Worm (Caenorhabditis elegans) whole organism, late embryonic: Measurements from ENCODE around the gene M03A1.3.

Experiments used
- C08G9.2 ChIP-seq: sonication (generic microtip); optimal IDR thresholded peaks from 2 replicates; lab custom pipeline; 2016; ENCODE audit warnings: mild to moderate bottlenecking, missing genetic modification characterization, moderate library complexity, missing compliant biosample characterization
- T23F11.4 ChIP-seq: fragments of 200-800 bp; sonication (Bioruptor generic); optimal IDR thresholded peaks from 2 replicates; lab custom pipeline; 2018; ENCODE audit warnings: mild to moderate bottlenecking, missing genetic modification characterization, missing compliant biosample characterization
- ahr-1 ChIP-seq: sonication (generic microtip); optimal IDR thresholded peaks from 2 replicates; lab custom pipeline; 2016; ENCODE audit warnings: missing genetic modification characterization, missing compliant biosample characterization
- ama-1 ChIP-seq: fragments of 150-350 bp; optimal IDR thresholded peaks from 2 replicates; lab custom pipeline; 2014
- ceh-14 ChIP-seq: sonication (generic microtip); optimal IDR thresholded peaks from 2 replicates; lab custom pipeline; 2016; ENCODE audit warnings: missing genotype, missing genetic modification characterization, missing compliant biosample characterization
- ceh-18 ChIP-seq: sonication (generic microtip); optimal IDR thresholded peaks from 2 replicates; lab custom pipeline; 2016; ENCODE audit warnings: missing genetic modification characterization, missing compliant biosample characterization
- ceh-22 ChIP-seq: sonication (generic microtip); optimal IDR thresholded peaks from 2 replicates; lab custom pipeline; 2017; ENCODE audit warnings: missing biosample characterization, missing genetic modification characterization
- ceh-24 ChIP-seq: sonication (generic microtip); optimal IDR thresholded peaks from 2 replicates; lab custom pipeline; 2016; ENCODE audit warnings: mild to moderate bottlenecking, missing genetic modification characterization, missing compliant biosample characterization
- ceh-34 ChIP-seq: sonication (generic microtip); optimal IDR thresholded peaks from 2 replicates; lab custom pipeline; 2016; ENCODE audit warnings: mild to moderate bottlenecking, missing genetic modification characterization, missing compliant biosample characterization
- ceh-6 ChIP-seq: fragments of 200-800 bp; sonication (Bioruptor generic); optimal IDR thresholded peaks from 2 replicates; lab custom pipeline; 2018; ENCODE audit warnings: mild to moderate bottlenecking, missing genetic modification characterization, missing compliant biosample characterization
- ceh-9 ChIP-seq: sonication (generic microtip); optimal IDR thresholded peaks from 2 replicates; lab custom pipeline; 2016; ENCODE audit warnings: mild to moderate bottlenecking, missing genetic modification characterization, inconsistent platforms, missing compliant biosample characterization
- dmd-4 ChIP-seq: sonication (generic microtip); optimal IDR thresholded peaks from 2 replicates; lab custom pipeline; 2016; ENCODE audit warnings: borderline replicate concordance, missing genetic modification characterization, missing compliant biosample characterization
- dve-1 ChIP-seq: sonication (generic microtip); optimal IDR thresholded peaks from 2 replicates; lab custom pipeline; 2017; ENCODE audit warnings: antibody characterized with exemption, mild to moderate bottlenecking, missing genetic modification characterization, missing compliant biosample characterization
- eyg-1 ChIP-seq: sonication (generic microtip); optimal IDR thresholded peaks from 2 replicates; lab custom pipeline; 2016; ENCODE audit warnings: missing genotype, missing genetic modification characterization, missing compliant biosample characterization
- fax-1 ChIP-seq: sonication (generic microtip); optimal IDR thresholded peaks from 2 replicates; lab custom pipeline; 2016; ENCODE audit warnings: missing genotype, missing genetic modification characterization, missing compliant biosample characterization
- fkh-10 ChIP-seq: fragments of 150-350 bp; optimal IDR thresholded peaks from 2 replicates; lab custom pipeline; 2014; ENCODE audit warnings: missing biosample characterization, missing genetic modification reagents, missing genetic modification characterization
- gmeb-2 ChIP-seq: sonication (generic microtip); optimal IDR thresholded peaks from 2 replicates; lab custom pipeline; 2016; ENCODE audit warnings: missing genetic modification characterization, inconsistent platforms, missing compliant biosample characterization
- hlh-15 ChIP-seq: sonication (generic microtip); optimal IDR thresholded peaks from 2 replicates; lab custom pipeline; 2016; ENCODE audit warnings: missing genetic modification characterization, missing compliant biosample characterization
- hlh-6 ChIP-seq: sonication (generic microtip); optimal IDR thresholded peaks from 2 replicates; lab custom pipeline; 2016; ENCODE audit warnings: missing genotype, missing genetic modification characterization, missing compliant biosample characterization
- lim-6 ChIP-seq: sonication (generic microtip); optimal IDR thresholded peaks from 2 replicates; lab custom pipeline; 2016; ENCODE audit warnings: missing genetic modification characterization, missing compliant biosample characterization
- lin-11 ChIP-seq: fragments of 200-800 bp; sonication (Bioruptor generic); optimal IDR thresholded peaks from 2 replicates; lab custom pipeline; 2018; ENCODE audit warnings: mild to moderate bottlenecking, missing genetic modification characterization, missing compliant biosample characterization
- madf-2 ChIP-seq: sonication (generic microtip); optimal IDR thresholded peaks from 2 replicates; lab custom pipeline; 2017; ENCODE audit warnings: missing genetic modification characterization, missing compliant biosample characterization
- nfya-1 ChIP-seq: sonication (generic microtip); optimal IDR thresholded peaks from 2 replicates; lab custom pipeline; 2017; ENCODE audit warnings: missing genetic modification characterization, mild to moderate bottlenecking, missing compliant biosample characterization, antibody characterized with exemption, moderate library complexity
- nhr-232 ChIP-seq: sonication (generic microtip); optimal IDR thresholded peaks from 2 replicates; lab custom pipeline; 2016; ENCODE audit warnings: missing genetic modification characterization, missing compliant biosample characterization
- npax-4 ChIP-seq: sonication (generic microtip); optimal IDR thresholded peaks from 2 replicates; lab custom pipeline; 2016; ENCODE audit warnings: missing genetic modification characterization, missing compliant biosample characterization
- pat-9 ChIP-seq: fragments of 200-800 bp; sonication (Bioruptor generic); optimal IDR thresholded peaks from 2 replicates; lab custom pipeline; 2018; ENCODE audit warnings: mild to moderate bottlenecking, missing genetic modification characterization, moderate library complexity, missing compliant biosample characterization
- pax-1 ChIP-seq: fragments of 150-350 bp; optimal IDR thresholded peaks from 2 replicates; lab custom pipeline; 2014; ENCODE audit warnings: missing biosample characterization, missing genetic modification characterization
- pha-2 ChIP-seq: sonication (generic microtip); optimal IDR thresholded peaks from 2 replicates; lab custom pipeline; 2017; ENCODE audit warnings: mild to moderate bottlenecking, missing genetic modification characterization, missing compliant biosample characterization
- pha-4 ChIP-seq: fragments of 150-350 bp; optimal IDR thresholded peaks from 2 replicates; lab custom pipeline; 2018; ENCODE audit warnings: missing biosample characterization, missing genetic modification reagents, missing genetic modification characterization
- pqm-1 ChIP-seq: sonication (generic microtip); optimal IDR thresholded peaks from 2 replicates; lab custom pipeline; 2016; ENCODE audit warnings: missing genetic modification characterization, missing compliant biosample characterization
- rnt-1 ChIP-seq: sonication (generic microtip); optimal IDR thresholded peaks from 2 replicates; lab custom pipeline; 2016; ENCODE audit warnings: missing genetic modification characterization, missing compliant biosample characterization
- sox-4 ChIP-seq: sonication (generic microtip); optimal IDR thresholded peaks from 2 replicates; lab custom pipeline; 2017; ENCODE audit warnings: mild to moderate bottlenecking, missing genetic modification characterization, inconsistent platforms, missing compliant biosample characterization
- syd-9 ChIP-seq: sonication (generic microtip); optimal IDR thresholded peaks from 2 replicates; lab custom pipeline; 2016; ENCODE audit warnings: mild to moderate bottlenecking, missing genetic modification characterization, moderate library complexity, missing compliant biosample characterization
- tbx-2 ChIP-seq: sonication (generic microtip); optimal IDR thresholded peaks from 2 replicates; lab custom pipeline; 2016; ENCODE audit warnings: missing genetic modification characterization, missing compliant biosample characterization
- tbx-7 ChIP-seq: sonication (generic microtip); optimal IDR thresholded peaks from 2 replicates; lab custom pipeline; 2016; ENCODE audit warnings: missing genotype, missing genetic modification characterization, missing compliant biosample characterization
- unc-55 ChIP-seq: sonication (generic microtip); optimal IDR thresholded peaks from 2 replicates; lab custom pipeline; 2017; ENCODE audit warnings: missing biosample characterization, missing genetic modification reagents, missing genetic modification characterization
- ztf-16 ChIP-seq: sonication (generic microtip); optimal IDR thresholded peaks from 2 replicates; lab custom pipeline; 2017; ENCODE audit warnings: missing genetic modification characterization, missing compliant biosample characterization

Gene M03A1.3

DNA sequence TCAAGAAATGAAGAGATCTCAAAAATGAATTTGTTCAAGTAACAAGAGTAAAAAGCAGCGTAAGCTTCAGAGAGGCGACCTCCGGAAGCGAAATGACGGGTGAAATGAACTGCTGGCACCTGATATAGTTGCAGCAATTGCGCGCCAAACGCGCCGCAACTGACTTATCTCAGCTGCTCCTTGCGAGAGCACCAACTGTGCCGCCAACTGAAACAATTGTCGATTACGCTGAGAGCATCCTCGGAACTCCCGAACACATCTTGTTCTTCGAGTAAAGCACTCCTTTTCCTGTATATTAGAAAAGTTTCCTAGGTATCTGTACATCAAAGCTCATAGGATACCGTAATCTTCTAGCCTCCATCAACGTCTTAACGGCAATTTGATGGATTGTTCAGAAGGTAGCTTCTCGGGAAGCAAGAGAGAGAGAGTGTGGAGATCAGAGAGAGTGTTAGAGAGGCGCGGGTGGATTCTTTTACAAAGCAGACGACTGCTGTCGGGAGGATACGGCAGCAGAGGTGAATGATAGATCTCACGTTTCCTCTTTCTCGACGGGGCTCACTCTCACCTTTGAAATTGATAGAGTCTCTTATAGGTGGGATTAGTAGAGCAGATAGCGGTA is 37.5 kb upstream of the M03A1.3 start:
- TF ChIP-seq ceh-18 (tag; lab: Kevin White, UChicago): peak; percentile 41
- TF ChIP-seq unc-55 (GFP tag; lab: Kevin White, UChicago): peak; percentile 36
- no peak for TF ChIP-seq tbx-2 (tag; lab: Kevin White, UChicago)
- TF ChIP-seq ceh-9: no peak
- TF ChIP-seq T23F11.4 (GFP tag; lab: Kevin White, UChicago): no peak
- no peak for TF ChIP-seq nfya-1 (tag; lab: Kevin White, UChicago)
- TF ChIP-seq ceh-34 (tag; lab: Kevin White, UChicago): peak; percentile 20
- no peak for TF ChIP-seq fkh-10 (GFP tag; lab: Kevin White, UChicago)
- no peak for TF ChIP-seq lim-6 (tag; lab: Kevin White, UChicago)
- TF ChIP-seq pax-1: no peak
- TF ChIP-seq ceh-6 (GFP tag; lab: Kevin White, UChicago): no peak
- peak; percentile 49 for TF ChIP-seq pat-9
- peak; percentile 55 for TF ChIP-seq rnt-1

DNA sequence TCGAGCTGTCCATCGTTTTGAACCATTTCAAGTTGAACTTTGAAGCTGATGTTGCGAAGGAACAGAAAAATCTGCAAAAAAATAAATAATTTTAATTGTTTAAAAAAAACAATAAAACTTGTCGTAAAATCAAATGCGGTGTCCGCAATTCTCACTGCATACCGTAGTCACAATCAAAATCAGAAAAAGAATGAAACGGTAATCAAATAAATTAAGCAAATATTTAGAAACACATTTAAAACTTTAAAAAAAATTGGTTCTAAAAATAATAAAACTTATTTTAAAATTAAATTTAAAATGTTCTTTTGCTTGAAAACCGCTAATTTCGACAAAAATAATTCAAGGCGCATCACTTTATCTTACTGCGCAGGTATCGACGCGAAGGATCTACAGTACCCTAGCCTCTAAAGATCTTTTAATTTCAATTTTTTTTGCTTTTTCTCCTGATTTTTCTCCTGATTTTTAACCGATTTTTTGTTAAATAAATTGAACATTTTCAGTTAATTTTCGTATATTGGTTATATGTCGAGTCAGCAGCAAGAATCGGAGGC is 34.4 kb upstream of the M03A1.3 start, which contains the start of the genes B0304.4 and B0304.2:
B0304.4 (minus strand) TSS at position 101 of the 551 bp plus-strand sequence.
B0304.2 (plus strand) TSS at position 501 of the 551 bp plus-strand sequence.
- TF ChIP-seq nfya-1 (tag; lab: Kevin White, UChicago) (no peak), pqm-1 (no peak), pha-4 (tag; lab: Kevin White, UChicago) (no peak)

DNA sequence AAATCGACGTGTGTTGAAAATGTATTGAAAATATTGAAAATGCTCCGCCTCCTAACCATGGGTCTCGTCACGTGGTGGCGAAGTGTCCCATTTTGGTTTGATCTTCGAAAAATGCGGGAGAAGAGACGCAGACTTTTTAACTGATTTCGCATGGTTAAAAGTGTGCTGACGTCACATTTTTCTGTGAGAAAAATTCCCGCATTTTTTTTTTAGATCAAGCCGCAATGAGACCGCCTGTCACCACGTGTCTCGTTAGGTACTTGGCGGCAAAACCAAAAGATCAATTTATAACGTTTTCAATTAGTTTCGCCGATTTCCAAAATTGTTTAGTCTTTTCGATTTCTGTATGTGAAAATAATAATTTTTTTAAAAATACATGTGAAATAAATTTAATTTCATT is 32.4 kb upstream of the M03A1.3 start:
- TF ChIP-seq sox-4: no peak
- no peak for TF ChIP-seq syd-9 (tag; lab: Kevin White, UChicago)
- TF ChIP-seq T23F11.4 (GFP tag; lab: Kevin White, UChicago): no peak
- no peak for TF ChIP-seq nhr-232 (tag; lab: Kevin White, UChicago)
- TF ChIP-seq nfya-1 (tag; lab: Kevin White, UChicago): no peak
- TF ChIP-seq lin-11 (tag; lab: Kevin White, UChicago): no peak
- TF ChIP-seq gmeb-2 (tag; lab: Kevin White, UChicago): no peak
- TF ChIP-seq ztf-16 (tag; lab: Kevin White, UChicago): no peak
- TF ChIP-seq ceh-9: no peak
- no peak for TF ChIP-seq tbx-7 (tag; lab: Kevin White, UChicago)
- no peak for TF ChIP-seq hlh-15 (tag; lab: Kevin White, UChicago)
- no peak for TF ChIP-seq ama-1 (lab: Kevin White, UChicago)
- no peak for TF ChIP-seq npax-4 (tag; lab: Kevin White, UChicago)
- no peak for TF ChIP-seq pha-2 (tag; lab: Kevin White, UChicago)
- no peak for TF ChIP-seq rnt-1
- TF ChIP-seq dve-1 (tag; lab: Kevin White, UChicago): no peak
- no peak for TF ChIP-seq hlh-6 (tag; lab: Kevin White, UChicago)
- TF ChIP-seq fax-1 (tag; lab: Kevin White, UChicago): no peak

DNA sequence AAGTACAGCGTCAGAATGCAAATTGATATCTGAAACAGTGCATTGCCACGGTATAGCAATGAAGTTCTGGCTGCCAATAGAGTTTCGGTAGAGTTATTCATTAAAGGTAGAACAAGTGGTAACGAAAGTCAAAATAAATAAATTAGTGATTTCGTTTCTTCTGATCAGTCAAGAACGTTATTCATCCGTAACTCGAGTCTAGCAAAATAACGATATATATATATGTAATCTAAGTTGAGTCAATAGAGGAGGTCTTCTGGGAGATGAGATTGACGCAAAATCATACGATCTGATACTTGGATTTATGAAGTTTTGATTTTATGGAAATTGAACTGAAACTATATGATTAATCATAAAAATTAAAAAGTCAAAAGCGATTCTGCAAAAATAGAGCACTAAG is 29.8 kb upstream of the M03A1.3 start, which contains the start of gene sra-35:
sra-35 (minus strand) TSS at position 101 of the 400 bp plus-strand sequence.
- no peak for TF ChIP-seq sox-4
- no peak for TF ChIP-seq ama-1 (lab: Kevin White, UChicago)
- TF ChIP-seq dmd-4 (tag; lab: Kevin White, UChicago): no peak
- TF ChIP-seq ceh-22 (tag; lab: Kevin White, UChicago): no peak
- no peak for TF ChIP-seq tbx-2 (tag; lab: Kevin White, UChicago)
- TF ChIP-seq ahr-1 (tag; lab: Kevin White, UChicago): no peak
- no peak for TF ChIP-seq ceh-14 (tag; lab: Kevin White, UChicago)
- TF ChIP-seq dve-1 (tag; lab: Kevin White, UChicago): no peak
- TF ChIP-seq madf-2 (tag; lab: Kevin White, UChicago): no peak
- TF ChIP-seq C08G9.2 (tag; lab: Kevin White, UChicago): no peak
- no peak for TF ChIP-seq eyg-1 (tag; lab: Kevin White, UChicago)
- no peak for TF ChIP-seq ceh-24
- no peak for TF ChIP-seq hlh-6 (tag; lab: Kevin White, UChicago)
- TF ChIP-seq gmeb-2 (tag; lab: Kevin White, UChicago): no peak
- no peak for TF ChIP-seq nhr-232 (tag; lab: Kevin White, UChicago)
